Worm (Caenorhabditis elegans): ENCODE results near the gene cyp-37A1.
"Not testable (repeated sequence)": the region's sequence is repeated elsewhere in the genome, so short reads cannot be mapped to it uniquely, and the experiment has no call there.

DNA sequence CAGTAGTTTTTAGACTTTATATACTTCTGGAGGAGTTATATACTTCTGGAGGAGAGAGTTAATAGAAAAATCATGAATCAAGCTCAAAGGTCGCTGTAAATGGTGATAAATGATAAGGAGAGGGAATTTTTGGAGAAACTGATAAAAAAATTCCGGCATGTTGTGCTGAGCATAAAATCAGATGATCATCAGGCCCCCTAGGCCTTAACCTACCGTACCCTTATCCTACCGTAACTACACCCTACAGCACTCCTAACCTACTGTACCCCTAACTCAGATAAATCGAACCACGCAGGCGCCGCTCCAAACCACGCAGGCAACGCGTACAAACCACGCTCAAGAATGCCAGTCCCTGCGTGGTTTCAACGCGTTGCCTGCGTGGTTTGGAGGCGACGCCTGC, 16.7 kb downstream of the cyp-37A1 start, which contains the start of gene F01D5.3:
- TF ChIP-seq him-1, W03F9.2 (tag; optimal IDR thresholded peaks at IDR 0.05): not testable (repeated sequence)
